Fruit fly (Drosophila melanogaster): ENCODE results near the gene Sbf.

Gene Sbf

DNA sequence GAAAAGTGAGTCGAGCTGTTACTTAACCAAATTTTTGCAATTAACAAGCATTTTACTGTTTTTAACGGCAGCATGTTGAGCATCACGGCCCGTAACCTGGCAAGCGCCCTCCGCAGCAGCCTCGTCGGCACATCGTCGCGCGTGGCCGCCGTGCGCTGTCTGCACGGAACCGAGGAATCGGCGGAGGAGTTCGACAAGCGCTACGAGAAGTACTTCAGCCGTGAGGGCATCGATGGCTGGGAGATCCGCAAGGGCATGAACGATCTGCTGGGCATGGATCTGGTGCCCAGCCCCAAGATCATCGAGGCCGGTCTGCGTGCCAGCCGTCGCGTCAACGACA is 22.9 kb upstream of the Sbf start:
- TF ChIP-seq rn (GFP tag; IDR thresholded peaks at IDR 0.05), result no peak
- no peak for TF ChIP-seq fd96Ca (GFP tag; IDR thresholded peaks at IDR 0.05)
- 0 out of 2 replicates have a peak, but pooled peaks have one; percentile 2 for TF ChIP-seq CG12605 (GFP tag; IDR thresholded peaks at IDR 0.05)

dm6 chr3R:11818930-11819639 is 22.3 kb upstream of the Sbf start, which contains the start of the genes COX5A and glo:
TSS of gene COX5A (plus strand) at chr3R:11819359.
TSS of gene glo (minus strand) at chr3R:11819420.
- peak; percentile 21 for TF ChIP-seq CG17806 (tag; optimal IDR thresholded peaks at IDR 0.05)
- no peak for TF ChIP-seq EcR (GFP tag; optimal IDR thresholded peaks at IDR 0.05)
- TF ChIP-seq Pif1A (GFP tag; optimal IDR thresholded peaks at IDR 0.05), result no peak
- no peak for TF ChIP-seq gl (tag; optimal IDR thresholded peaks at IDR 0.05)
- TF ChIP-seq rn (GFP tag; IDR thresholded peaks at IDR 0.05), result no peak
- no peak for TF ChIP-seq D1 (tag; optimal IDR thresholded peaks at IDR 0.05)
- TF ChIP-seq CG32121 (GFP tag; IDR thresholded peaks at IDR 0.05), result no peak
- TF ChIP-seq CG14655 (GFP tag; optimal IDR thresholded peaks at IDR 0.05), result no peak
- no peak for TF ChIP-seq CG13204 (GFP tag; optimal IDR thresholded peaks at IDR 0.05)
- TF ChIP-seq CG8159 (tag; optimal IDR thresholded peaks at IDR 0.05), result peak; percentile 22
- TF ChIP-seq CG10348 (GFP tag; IDR thresholded peaks at IDR 0.05), result no peak
- peak; percentile 52 for TF ChIP-seq CG15710 (tag; optimal IDR thresholded peaks at IDR 0.05)
- no peak for TF ChIP-seq Pif1B (GFP tag; optimal IDR thresholded peaks at IDR 0.05)
- peak; percentile 63 for TF ChIP-seq Ets98B (GFP tag; IDR thresholded peaks at IDR 0.05)
- TF ChIP-seq CG12605 (GFP tag; IDR thresholded peaks at IDR 0.05), result peak; percentile 43; the same call in 1 of the 2 replicates
- TF ChIP-seq CG8301 (tag; optimal IDR thresholded peaks at IDR 0.05), result peak; percentile 23
- peak; percentile 26 for TF ChIP-seq CG34367 (tag; optimal IDR thresholded peaks at IDR 0.05)
- peak; percentile 9 for TF ChIP-seq CG9948 (tag; optimal IDR thresholded peaks at IDR 0.05)
- peak; percentile 45; the same call in 2 of the 3 replicates for TF ChIP-seq CG4496 (GFP tag; IDR thresholded peaks at IDR 0.05)
- peak; percentile 43 for TF ChIP-seq Snoo (tag; optimal IDR thresholded peaks at IDR 0.05)
- no peak; the same call in 2 of the 3 replicates for TF ChIP-seq fd96Ca (GFP tag; IDR thresholded peaks at IDR 0.05)

DNA sequence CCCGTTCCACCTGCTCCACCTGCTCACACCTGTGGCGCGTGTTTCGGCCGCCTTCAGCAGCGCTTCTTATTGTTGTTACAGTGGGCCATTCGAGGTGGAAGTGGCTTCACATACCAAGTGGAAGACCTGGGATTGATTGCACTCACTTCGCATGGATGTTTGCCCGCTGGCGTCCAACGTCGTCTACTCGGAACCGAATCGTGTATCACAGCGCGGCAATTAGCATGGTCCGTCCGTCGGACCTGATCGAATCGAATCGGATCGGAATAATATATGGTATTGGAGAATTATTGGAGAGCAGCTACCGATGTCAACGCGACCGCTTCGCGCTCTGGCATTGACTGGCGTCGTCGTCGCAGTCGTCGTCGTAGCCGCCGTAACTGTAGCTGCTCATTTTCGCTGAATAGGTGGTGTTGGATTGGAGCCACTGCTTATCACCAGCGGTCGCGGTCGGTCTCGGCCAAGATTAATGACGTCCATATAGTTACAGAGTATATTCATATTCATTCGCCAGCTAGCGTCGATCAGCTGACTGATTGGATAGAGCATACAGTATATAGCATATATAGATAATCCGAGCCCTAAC is 16.2 kb upstream of the Sbf start, which contains the start of gene ClC-a:
TSS of gene ClC-a (minus strand) at position 327 of the 586 bp plus-strand sequence.
- peak; percentile 87 for TF ChIP-seq CG13204 (GFP tag; optimal IDR thresholded peaks at IDR 0.05)
- 0 out of 2 replicates have a peak, but pooled peaks have one; percentile 24 for TF ChIP-seq CG32121 (GFP tag; IDR thresholded peaks at IDR 0.05)
- peak; percentile 37 for TF ChIP-seq EcR (GFP tag; optimal IDR thresholded peaks at IDR 0.05)
- no peak for TF ChIP-seq fd96Ca (GFP tag; IDR thresholded peaks at IDR 0.05)

dm6 chr3R:11812479-11812878 is 15.7 kb upstream of the Sbf start:
- TF ChIP-seq Pif1B (GFP tag; optimal IDR thresholded peaks at IDR 0.05), result no peak
- TF ChIP-seq CG8301 (tag; optimal IDR thresholded peaks at IDR 0.05), result no peak
- no peak for TF ChIP-seq CG15710 (tag; optimal IDR thresholded peaks at IDR 0.05)
- TF ChIP-seq CG34367 (tag; optimal IDR thresholded peaks at IDR 0.05), result no peak

DNA sequence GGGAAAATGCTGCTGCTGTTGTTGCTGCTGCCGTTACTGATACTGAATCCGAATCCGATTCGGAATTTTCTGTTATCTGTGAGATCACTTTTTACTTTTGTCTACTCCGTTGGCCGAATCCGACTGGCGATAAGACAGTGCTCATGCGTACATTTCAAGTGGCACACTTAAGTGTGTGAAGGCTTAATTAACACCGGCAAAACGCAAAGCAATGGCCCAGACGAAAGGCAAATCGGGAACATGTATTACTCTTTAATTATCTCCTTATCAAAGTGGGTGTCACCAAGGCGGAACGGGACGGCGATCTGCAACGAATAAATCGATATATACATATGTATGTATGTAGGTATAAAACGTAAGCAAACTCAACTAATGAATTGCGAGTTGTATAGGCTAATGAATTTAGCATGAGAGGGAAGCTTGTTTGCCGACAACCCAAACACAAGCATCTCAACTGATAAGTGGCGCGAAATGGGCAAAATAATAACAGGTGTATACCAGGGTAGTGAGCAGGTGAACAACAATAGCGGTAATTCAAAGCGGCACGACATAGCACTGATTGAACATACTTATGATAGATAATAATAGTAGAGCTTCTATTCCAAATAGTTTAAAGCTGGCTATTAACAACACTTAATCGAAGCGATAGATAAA is 14.2 kb upstream of the Sbf start:
- TF ChIP-seq CG34367 (tag; optimal IDR thresholded peaks at IDR 0.05), result no peak
- no peak for TF ChIP-seq CG8159 (tag; optimal IDR thresholded peaks at IDR 0.05)
- no peak for TF ChIP-seq rn (GFP tag; IDR thresholded peaks at IDR 0.05)
- no peak for TF ChIP-seq Pif1A (GFP tag; optimal IDR thresholded peaks at IDR 0.05)
- no peak for TF ChIP-seq CG13204 (GFP tag; optimal IDR thresholded peaks at IDR 0.05)
- TF ChIP-seq CG14655 (GFP tag; optimal IDR thresholded peaks at IDR 0.05), result no peak
- no peak for TF ChIP-seq CG32121 (GFP tag; IDR thresholded peaks at IDR 0.05)
- TF ChIP-seq Ets98B (GFP tag; IDR thresholded peaks at IDR 0.05), result no peak
- TF ChIP-seq CG10348 (GFP tag; IDR thresholded peaks at IDR 0.05), result no peak
- no peak for TF ChIP-seq gl (tag; optimal IDR thresholded peaks at IDR 0.05)
- no peak for TF ChIP-seq Snoo (tag; optimal IDR thresholded peaks at IDR 0.05)
- TF ChIP-seq EcR (GFP tag; optimal IDR thresholded peaks at IDR 0.05), result no peak
- TF ChIP-seq CG9948 (tag; optimal IDR thresholded peaks at IDR 0.05), result no peak

- TF ChIP-seq CG14655 (GFP tag; optimal IDR thresholded peaks at IDR 0.05), result no peak
- TF ChIP-seq CG32121 (GFP tag; IDR thresholded peaks at IDR 0.05), result no peak
- TF ChIP-seq Snoo (tag; optimal IDR thresholded peaks at IDR 0.05), result no peak
- no peak for TF ChIP-seq gl (tag; optimal IDR thresholded peaks at IDR 0.05)
- TF ChIP-seq Pif1B (GFP tag; optimal IDR thresholded peaks at IDR 0.05), result no peak
- TF ChIP-seq CG13204 (GFP tag; optimal IDR thresholded peaks at IDR 0.05), result no peak
- TF ChIP-seq CG17806 (tag; optimal IDR thresholded peaks at IDR 0.05), result no peak
- TF ChIP-seq rn (GFP tag; IDR thresholded peaks at IDR 0.05), result no peak
- TF ChIP-seq D1 (tag; optimal IDR thresholded peaks at IDR 0.05), result no peak
- TF ChIP-seq CG15710 (tag; optimal IDR thresholded peaks at IDR 0.05), result no peak
- TF ChIP-seq Pif1A (GFP tag; optimal IDR thresholded peaks at IDR 0.05), result no peak
- TF ChIP-seq Ets98B (GFP tag; IDR thresholded peaks at IDR 0.05), result no peak
- TF ChIP-seq CG8159 (tag; optimal IDR thresholded peaks at IDR 0.05), result no peak
- no peak for TF ChIP-seq CG12605 (GFP tag; IDR thresholded peaks at IDR 0.05)
- TF ChIP-seq CG10348 (GFP tag; IDR thresholded peaks at IDR 0.05), result no peak
- TF ChIP-seq CG9948 (tag; optimal IDR thresholded peaks at IDR 0.05), result no peak
- no peak for TF ChIP-seq CG4496 (GFP tag; IDR thresholded peaks at IDR 0.05)
- TF ChIP-seq CG8301 (tag; optimal IDR thresholded peaks at IDR 0.05), result no peak
These were observed 12.9 kb upstream of the Sbf start for dm6 chr3R:11809620-11810019.

All from whole organism, pupa.